Fruit fly (Drosophila melanogaster) ovary, adult (tissue): Measurements from ENCODE around the gene CG15549.

Experiments
- CG17801 ChIP-seq: fragments of 200-800 bp; optimal IDR thresholded peaks from 2 replicates; lab custom pipeline; 2019; ENCODE audit warnings: missing biosample characterization, mild to moderate bottlenecking, missing genetic modification characterization, moderate library complexity; ENCODE audit not compliant: partially characterized antibody

Gene CG15549

DNA sequence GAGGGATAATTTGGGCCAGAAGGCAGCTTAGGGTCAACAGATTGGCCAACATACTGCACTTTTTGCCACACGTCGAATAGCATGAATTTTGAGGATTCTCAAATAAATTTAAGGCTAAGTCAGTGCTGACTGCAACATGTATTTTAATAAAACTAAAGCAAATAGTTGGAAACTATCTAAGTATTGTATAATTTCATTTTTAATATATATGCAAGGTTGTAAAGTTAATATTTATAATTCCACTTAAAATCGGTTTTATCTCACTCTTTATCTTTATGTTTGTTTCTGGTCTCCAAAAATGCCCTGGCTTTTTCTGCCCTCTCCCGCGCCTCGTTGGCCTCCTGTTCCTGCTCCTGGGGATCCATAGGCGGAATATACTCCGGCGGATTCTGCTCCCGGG is at the start of gene CG15549:
Gene CG15549, minus strand, starts transcription at position 101 of the 400 bp plus-strand sequence.
- TF ChIP-seq CG17801 (GFP tag; lab: Kevin White, UChicago) = no peak

DNA sequence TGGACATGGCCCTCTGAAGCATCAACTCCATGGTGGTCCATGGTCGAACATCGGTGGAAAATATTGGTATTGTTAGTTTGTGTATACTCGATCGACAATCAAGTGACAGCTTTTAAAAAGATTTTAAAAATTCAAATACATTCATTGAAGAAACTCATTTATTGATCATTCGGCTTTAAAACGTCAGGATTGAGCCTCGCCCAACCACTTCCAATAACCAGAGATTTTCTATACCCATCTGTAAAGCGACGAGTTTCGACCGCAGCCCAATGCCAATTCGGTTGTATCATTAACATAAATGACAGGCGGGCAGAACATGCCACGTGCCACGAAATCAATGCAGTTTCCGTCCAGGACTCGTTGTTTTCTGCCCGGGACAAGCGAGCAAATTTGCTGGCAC is 27.9 kb upstream of the CG15549 start, which contains the start of gene Ctr1C:
Gene Ctr1C, minus strand, starts transcription at position 101 of the 400 bp plus-strand sequence.
- no peak for TF ChIP-seq CG17801 (GFP tag; lab: Kevin White, UChicago)

DNA sequence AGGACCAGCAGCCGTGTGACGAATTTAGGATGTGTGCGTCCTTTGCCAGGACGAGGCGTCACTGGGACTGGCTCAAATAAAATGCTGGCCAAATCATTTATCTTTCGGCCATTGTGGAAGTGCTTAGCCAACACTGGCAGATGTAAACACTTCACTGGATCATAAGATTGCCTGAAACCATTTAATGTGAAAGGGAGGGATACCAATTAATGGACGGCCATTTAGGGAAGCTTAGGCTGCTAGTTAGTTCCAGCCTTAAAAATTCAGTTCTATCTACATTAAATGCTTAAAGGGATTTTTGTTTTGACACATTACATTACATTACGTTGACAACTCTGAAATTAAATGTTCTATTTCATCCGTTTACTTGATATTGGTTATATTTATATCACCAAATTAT is 23.1 kb upstream of the CG15549 start, which contains the start of gene CG15548:
Gene CG15548, plus strand, starts transcription at position 301 of the 400 bp plus-strand sequence.
- no peak for TF ChIP-seq CG17801 (GFP tag; lab: Kevin White, UChicago)

DNA sequence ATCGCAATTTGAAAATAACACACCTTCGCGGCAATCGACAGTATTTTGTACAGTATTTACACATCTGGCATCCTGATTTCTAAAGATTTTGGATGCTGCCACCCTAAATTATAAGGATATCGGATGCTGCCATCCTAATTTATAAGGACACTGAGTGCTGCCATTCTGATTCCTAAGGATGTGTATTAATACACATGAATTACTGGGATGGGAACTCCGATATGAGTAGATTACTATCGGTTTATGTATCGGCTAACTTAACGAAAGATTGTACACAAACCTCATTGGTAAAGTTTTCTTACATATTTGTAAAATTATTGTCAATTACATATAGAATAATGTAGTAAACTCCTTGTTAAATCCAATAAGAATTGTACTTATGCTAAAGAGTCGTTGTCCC is 10.0 kb upstream of the CG15549 start:
- no peak for TF ChIP-seq CG17801 (GFP tag; lab: Kevin White, UChicago)

DNA sequence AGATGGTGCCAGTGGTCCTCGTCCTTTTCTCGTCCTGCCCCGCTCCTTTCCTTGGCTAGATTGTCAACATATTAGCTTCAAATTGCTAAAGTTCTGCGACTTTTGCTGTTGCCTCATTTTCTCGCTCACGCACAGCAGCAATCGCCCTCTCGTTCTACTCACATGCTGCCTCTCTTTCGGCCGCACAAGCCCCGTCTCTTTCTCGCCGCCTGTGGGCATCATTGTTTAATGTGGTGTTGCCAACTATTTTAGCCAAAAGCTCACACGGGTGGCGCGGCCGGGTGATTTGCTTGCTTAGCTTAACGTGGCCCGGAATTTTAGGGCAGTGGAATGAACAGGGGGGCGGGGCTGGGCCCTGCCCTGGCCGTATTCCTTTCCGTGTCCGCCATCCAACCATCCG is 3.9 kb upstream of the CG15549 start:
- TF ChIP-seq CG17801 (GFP tag; lab: Kevin White, UChicago) = no peak

DNA sequence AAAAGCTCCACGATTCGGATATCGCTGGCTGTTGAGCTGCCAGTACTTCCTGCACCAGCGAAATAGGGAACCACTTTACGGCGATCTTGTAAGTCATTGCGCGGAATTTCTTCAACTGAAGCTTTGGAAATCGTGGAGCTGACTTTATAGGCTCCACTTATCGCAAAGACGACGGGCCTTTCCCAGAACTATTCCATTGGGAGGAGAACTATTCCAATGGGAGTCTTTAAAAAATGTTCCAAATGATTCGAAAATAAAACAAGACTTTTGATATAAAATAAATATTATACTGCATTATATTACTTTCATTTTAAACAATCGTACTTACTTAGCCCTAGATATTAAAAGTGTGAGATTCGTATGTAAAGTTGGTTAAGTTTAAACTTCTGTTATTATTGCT is 695 bp upstream of the CG15549 start, which contains the start of gene CG15550:
Gene CG15550, minus strand, starts transcription at position 101 of the 400 bp plus-strand sequence.
- no peak for TF ChIP-seq CG17801 (GFP tag; lab: Kevin White, UChicago)

DNA sequence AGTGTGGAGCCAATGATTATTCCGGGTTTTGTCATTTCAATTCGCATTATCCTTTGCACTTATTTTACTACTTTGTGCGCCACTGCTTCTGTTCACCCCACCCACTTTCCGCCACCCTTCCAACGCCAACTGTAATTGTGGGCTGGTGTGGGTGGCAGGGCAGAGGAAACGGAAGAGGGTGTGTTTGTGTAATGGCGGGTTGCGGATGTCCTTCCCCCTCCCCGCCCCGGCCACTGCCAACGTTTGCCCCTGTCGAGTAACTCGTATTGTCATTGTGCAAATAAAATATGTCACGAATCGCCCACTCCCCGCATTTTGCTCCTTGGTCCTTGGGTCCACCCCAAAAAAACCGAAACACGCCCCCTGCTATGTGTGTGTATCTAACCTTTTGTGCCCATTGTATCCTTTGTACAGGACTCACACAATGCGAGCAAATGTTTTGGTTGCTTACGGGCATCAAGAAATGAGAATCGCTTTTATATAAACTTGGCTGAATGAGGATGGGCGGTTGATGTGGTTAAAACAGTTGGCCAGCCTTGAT is 2.3 kb downstream of the CG15549 start:
- no peak for TF ChIP-seq CG17801 (GFP tag; lab: Kevin White, UChicago)

DNA sequence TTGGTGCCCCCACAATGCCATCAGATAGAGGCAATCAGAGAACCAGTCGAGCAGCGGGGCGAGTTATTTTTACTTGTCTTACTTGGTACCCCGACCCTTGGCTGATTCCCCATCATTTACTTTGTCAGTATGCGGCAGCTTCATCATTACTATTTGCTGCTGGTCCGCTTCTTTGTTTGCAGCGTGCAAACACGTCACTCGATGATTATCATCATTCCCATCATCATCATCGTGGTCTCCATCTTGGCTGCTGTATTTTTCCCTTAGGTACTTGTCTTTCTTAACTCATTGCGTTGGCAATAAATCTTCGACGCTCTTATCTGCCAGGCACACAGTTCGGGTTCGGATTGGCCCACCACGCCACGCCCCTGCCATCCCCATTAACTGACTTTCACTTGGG is 4.2 kb downstream of the CG15549 start:
- no peak for TF ChIP-seq CG17801 (GFP tag; lab: Kevin White, UChicago)

DNA sequence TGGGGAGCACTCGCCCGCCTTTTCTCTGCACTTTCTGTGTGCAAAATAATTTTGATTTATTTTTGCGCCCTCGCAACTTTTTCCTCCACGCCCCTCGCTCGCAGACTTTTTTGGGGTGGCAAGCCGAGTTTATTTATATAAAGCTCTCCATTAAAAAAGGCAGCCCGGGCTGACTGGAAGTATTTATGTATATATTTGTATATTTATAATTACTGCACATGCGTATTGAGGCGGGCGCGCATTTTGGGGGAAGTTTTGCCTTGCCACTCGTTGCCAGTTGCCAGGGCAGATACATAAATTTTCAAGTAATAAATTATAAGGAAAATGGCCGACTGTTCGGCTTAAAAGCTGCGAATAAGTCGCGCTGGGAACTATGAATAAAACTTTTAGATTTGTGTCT is 7.7 kb downstream of the CG15549 start:
- no peak for TF ChIP-seq CG17801 (GFP tag; lab: Kevin White, UChicago)

DNA sequence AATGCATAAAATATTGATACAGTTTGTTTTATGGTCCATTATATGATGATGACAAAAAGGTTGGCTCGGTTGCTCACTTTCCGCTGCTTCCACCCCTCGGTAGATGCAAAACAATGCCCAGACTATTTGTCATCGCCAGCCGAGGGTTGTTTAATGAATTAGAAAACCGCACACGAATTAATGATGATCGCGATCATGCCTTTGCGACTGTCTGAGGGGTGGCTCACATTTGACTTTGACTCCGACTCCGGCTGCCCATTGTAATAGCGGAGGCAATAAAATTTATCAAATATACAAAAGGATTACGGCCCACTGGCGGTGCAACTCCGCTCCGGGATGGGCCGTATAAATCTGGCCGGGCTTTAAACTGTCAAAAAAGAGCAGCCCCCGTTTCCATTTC is 10.3 kb downstream of the CG15549 start:
- TF ChIP-seq CG17801 (GFP tag; lab: Kevin White, UChicago) = no peak

DNA sequence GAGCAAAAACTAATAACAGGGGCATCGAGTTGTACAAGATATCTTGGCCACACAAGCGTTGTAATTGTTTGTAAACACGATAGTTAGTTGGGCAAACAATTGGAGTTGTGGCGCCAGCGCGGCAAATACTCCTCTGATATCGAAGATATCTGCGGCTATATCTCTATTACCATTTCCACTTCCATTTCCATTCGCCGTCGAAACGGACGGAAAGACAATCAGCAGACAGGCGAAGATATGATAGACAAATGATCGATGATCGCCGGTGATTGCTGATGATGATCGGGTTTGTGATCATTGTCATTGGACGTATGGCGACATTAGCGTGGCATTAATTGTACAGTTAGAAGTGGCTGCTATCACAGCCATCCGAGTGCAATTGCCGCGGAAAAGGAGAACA is 10.9 kb downstream of the CG15549 start:
- TF ChIP-seq CG17801 (GFP tag; lab: Kevin White, UChicago) = no peak

DNA sequence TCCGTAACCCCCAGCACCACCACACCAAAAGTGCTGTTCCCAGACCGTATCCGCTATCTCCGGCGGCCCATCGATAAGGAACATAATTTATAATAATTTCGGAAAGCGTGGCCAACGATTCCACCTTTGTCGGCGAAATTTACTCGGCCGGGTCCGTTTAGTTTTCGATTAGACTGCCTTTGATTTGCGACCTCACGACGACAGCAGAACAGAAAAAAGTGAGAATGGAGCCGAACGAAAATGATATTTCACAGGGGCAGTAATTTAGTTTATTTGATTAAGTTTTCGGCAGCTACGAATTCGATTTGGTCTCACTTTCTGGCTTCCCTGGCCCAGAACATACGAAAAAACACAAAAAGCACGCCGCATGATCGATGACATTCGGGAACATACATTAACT is 12.7 kb downstream of the CG15549 start:
- no peak for TF ChIP-seq CG17801 (GFP tag; lab: Kevin White, UChicago)

DNA sequence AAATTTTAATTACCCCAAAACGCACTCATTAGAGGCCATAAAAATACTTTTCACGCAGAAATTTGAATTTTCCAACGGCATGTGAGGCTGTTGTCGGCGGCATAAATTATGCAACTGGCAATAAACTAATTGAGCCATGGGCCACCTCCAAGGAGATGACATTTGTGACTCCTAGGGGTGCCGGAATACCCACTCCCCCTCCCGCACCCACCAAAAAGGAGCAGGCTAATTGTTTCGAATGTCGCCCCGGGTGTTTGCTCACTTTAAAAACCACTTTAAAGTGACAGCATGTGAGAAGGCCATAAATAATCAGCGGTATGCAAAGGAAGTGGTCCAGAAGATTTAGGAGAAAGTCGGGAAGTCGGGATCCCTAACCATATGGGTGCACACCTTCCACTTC is 13.9 kb downstream of the CG15549 start:
- no peak for TF ChIP-seq CG17801 (GFP tag; lab: Kevin White, UChicago)

DNA sequence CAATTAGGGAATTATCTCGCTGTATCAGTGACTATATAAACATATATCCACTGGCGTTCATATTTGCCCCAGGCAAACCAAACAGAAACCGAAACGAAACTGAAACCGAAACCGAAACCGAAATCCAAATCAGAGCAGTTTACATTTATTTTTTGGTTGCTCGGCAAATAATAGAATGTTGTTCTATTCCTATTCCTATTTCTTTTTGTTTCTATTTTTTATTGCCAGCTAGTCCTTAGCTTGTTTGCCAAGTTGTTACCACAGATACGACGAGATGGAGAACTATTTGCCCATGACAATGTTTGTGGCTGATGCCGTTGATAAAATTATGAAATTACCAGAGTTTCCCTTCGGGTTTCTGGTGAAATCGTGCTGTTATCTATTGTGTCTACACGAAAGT is 17.4 kb downstream of the CG15549 start:
- TF ChIP-seq CG17801 (GFP tag; lab: Kevin White, UChicago) = no peak

DNA sequence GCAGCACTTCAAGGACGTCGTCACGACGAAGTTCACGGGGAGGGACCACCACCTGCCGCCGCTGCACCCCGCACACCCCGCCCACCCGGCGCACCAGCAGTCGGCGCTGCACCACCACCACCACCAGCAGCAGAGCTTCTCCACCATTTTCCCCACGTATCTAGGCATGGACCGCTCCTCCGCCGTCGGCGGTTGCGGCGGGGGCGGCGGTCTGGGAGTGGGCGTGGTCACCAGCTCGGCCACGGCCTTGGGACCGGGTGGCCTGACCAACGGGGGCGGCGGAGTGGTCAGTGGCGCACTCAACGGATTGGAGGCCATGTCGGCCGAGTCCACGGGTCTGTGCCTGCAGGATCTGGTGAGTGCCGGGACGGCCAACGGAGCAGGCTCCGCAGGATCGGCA is 20.3 kb downstream of the CG15549 start:
- TF ChIP-seq CG17801 (GFP tag; lab: Kevin White, UChicago) = no peak

DNA sequence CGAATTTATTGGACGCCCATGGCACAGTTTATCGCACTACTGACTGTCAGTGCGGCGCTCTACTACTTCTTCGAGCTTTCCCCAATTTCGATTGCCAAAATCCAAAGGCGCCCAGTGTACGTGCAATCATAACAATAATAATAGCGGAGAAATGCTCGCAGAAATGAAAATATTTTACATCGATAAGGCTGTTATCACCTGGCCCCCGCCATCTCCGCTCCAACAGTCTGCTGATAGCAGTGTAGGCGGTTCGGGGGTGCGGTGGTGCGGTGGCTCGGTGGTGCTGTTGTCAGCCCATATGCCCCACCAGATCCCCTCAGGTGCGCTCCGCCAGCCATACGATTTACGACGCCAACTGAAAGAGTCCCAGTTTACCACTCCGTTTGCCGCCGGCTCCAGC is 21.1 kb downstream of the CG15549 start:
- TF ChIP-seq CG17801 (GFP tag; lab: Kevin White, UChicago) = no peak

DNA sequence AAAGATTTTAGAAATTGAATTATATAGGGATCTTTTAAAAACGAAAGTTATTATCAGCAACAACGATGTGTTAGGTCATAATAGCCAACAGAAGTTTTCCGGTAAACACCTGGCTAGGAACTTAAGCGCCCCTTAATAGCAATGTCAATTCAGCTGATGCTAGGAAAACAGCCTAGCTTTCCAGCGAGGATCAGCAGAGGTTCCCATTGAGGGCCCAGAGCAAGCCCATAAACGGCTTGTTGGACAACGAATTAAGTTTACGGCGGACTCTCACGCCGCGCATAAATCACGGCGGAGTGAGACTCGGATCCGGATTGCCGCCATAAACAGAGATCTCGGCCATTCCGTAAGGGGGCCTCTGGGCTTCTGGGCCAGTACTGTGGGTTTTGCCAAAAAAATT is 22.6 kb downstream of the CG15549 start:
- no peak for TF ChIP-seq CG17801 (GFP tag; lab: Kevin White, UChicago)
